Fruit fly (Drosophila melanogaster): ENCODE measurements around the gene CG17207.

CG17207 gene

DNA sequence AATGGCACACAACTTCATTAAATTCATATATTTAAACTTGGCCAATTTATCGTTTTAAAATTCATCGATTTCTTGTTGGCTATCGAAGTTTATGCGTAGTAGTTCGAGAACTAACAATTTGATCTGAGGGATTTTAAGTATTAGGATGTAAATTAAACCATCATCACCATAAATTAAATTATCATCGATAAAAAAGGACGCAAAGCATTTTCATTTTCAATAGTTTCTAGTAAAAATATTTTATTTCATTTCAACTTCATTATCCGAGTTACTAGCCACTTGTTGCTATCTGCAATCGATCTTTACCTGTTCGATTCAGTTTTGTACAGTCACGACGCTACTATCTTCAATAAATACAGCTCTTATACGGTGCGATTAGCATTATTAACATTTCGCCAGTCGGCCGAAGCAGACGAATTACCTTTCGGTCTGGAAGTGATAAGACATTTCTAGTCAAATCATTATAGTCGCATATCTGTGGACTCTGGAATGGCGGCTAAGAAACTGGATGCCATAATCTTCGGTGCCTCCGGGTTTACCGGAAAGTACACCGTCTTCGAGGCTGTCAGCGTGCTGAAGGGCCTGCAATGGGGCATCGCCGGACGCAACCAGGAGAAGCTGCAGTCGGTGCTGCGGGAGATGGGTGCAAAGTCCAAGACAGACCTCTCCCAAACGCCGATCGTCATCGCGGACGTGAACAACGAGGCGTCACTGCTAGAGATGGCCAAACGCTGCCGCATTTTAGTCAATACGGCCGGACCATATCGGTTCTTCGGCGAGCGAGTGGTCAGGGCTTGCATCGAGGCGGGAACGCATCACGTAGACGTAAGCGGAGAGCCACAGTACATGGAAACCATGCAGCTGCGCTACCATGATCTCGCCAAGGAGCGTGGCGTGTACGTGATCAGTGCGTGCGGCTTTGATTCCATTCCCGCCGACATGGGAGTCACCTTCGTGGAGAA lies 32.4 kb downstream of the CG17207 start, which contains the start of gene CG5167:
Gene CG5167, plus strand, starts transcription at position 298 of the 962 bp plus-strand sequence.
- no peak for TF ChIP-seq Rel (GFP tag; optimal IDR thresholded peaks at IDR 0.05)
- TF ChIP-seq Rel (tag; optimal IDR thresholded peaks at IDR 0.05), result peak; percentile 5
- TF ChIP-seq foxo (GFP tag; optimal IDR thresholded peaks at IDR 0.05), result peak in 1 of 2 experiments; percentile 67
- TF ChIP-seq pan (optimal IDR thresholded peaks at IDR 0.05), result no peak
- no peak for TF ChIP-seq Hr78 (GFP tag; optimal IDR thresholded peaks at IDR 0.05)
- no peak for TF ChIP-seq Mio (GFP tag; optimal IDR thresholded peaks at IDR 0.05)
- peak; percentile 48 for TF ChIP-seq woc (GFP tag; optimal IDR thresholded peaks at IDR 0.05)
- no peak for TF ChIP-seq tai (GFP tag; optimal IDR thresholded peaks at IDR 0.05)
- peak; percentile 54 for TF ChIP-seq psq (GFP tag; optimal IDR thresholded peaks at IDR 0.05)
- no peak for TF ChIP-seq CG32264 (GFP tag; optimal IDR thresholded peaks at IDR 0.05)
- peak; percentile 45 for TF ChIP-seq HLH106 (tag; optimal IDR thresholded peaks at IDR 0.05)
- no peak for TF ChIP-seq usp (GFP tag; optimal IDR thresholded peaks at IDR 0.05)
- TF ChIP-seq rgr (GFP tag; optimal IDR thresholded peaks at IDR 0.05), result peak; percentile 69
- peak; percentile 52 for TF ChIP-seq br (GFP tag; optimal IDR thresholded peaks at IDR 0.05)
- peak; percentile 58 for TF ChIP-seq Sp1 (GFP tag; optimal IDR thresholded peaks at IDR 0.05)
- no peak for TF ChIP-seq sage (GFP tag; optimal IDR thresholded peaks at IDR 0.05)
- peak; percentile 14 for TF ChIP-seq CG9705 (GFP tag; optimal IDR thresholded peaks at IDR 0.05)
- TF ChIP-seq N (GFP tag; optimal IDR thresholded peaks at IDR 0.05), result no peak
- TF ChIP-seq dmrt93B (GFP tag; optimal IDR thresholded peaks at IDR 0.05), result no peak
- TF ChIP-seq Jra (GFP tag; optimal IDR thresholded peaks at IDR 0.05), result no peak
- no peak for TF ChIP-seq CrebA (GFP tag; optimal IDR thresholded peaks at IDR 0.05; ENCODE audit: borderline replicate concordance)
- no peak for TF ChIP-seq sv (GFP tag; optimal IDR thresholded peaks at IDR 0.05)
- no peak for TF ChIP-seq Abd-B (GFP tag; optimal IDR thresholded peaks at IDR 0.05)
- peak; percentile 58 for TF ChIP-seq h (GFP tag; optimal IDR thresholded peaks at IDR 0.05)
- no peak for TF ChIP-seq dsf (GFP tag; optimal IDR thresholded peaks at IDR 0.05; ENCODE audit: borderline replicate concordance)
- TF ChIP-seq Hnf4 (GFP tag; optimal IDR thresholded peaks at IDR 0.05), result no peak
- TF ChIP-seq fru (GFP tag; optimal IDR thresholded peaks at IDR 0.05), result peak; percentile 82
- no peak for TF ChIP-seq Vsx2 (GFP tag; optimal IDR thresholded peaks at IDR 0.05; ENCODE audit: partially characterized antibody)
- TF ChIP-seq Dfd (GFP tag; optimal IDR thresholded peaks at IDR 0.05), result no peak
- TF ChIP-seq GATAd (GFP tag; optimal IDR thresholded peaks at IDR 0.05), result no peak
- peak; percentile 43 for TF ChIP-seq ey (GFP tag; optimal IDR thresholded peaks at IDR 0.05)
- no peak for TF ChIP-seq Myc (optimal IDR thresholded peaks at IDR 0.05)
- TF ChIP-seq lola (GFP tag; optimal IDR thresholded peaks at IDR 0.05), result no peak
- no peak for TF ChIP-seq brk (GFP tag; optimal IDR thresholded peaks at IDR 0.05)
- no peak for TF ChIP-seq Hr83 (GFP tag; optimal IDR thresholded peaks at IDR 0.05; ENCODE audit: poor library complexity, severe bottlenecking)
- TF ChIP-seq jim (GFP tag; optimal IDR thresholded peaks at IDR 0.05), result no peak
- peak; percentile 53 for TF ChIP-seq OdsH (GFP tag; optimal IDR thresholded peaks at IDR 0.05)
- TF ChIP-seq Dif (GFP tag; optimal IDR thresholded peaks at IDR 0.05; ENCODE audit: partially characterized antibody), result no peak
- TF ChIP-seq dl (GFP tag; optimal IDR thresholded peaks at IDR 0.05; ENCODE audit: insufficient read depth in 1 of 2, partially characterized antibody in 2 of 2), result no peak

DNA sequence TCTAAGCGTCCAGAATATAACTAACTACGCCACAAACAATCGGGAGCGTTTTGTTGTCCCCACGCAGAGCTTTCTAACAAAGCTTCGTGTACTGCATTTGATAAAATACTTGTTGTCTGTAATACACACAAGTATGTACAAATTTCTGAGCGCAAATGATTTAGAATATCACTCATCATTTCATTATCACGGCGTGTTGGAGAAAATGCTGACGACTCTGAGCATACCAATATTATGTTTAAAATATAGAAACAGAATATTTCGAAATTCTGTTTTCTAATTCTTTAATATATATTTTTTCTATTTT lies 33.1 kb downstream of the CG17207 start, which contains the start of gene Cyp9f2:
Gene Cyp9f2, minus strand, starts transcription at position 101 of the 307 bp plus-strand sequence.
- no peak for TF ChIP-seq CrebA (GFP tag; optimal IDR thresholded peaks at IDR 0.05; ENCODE audit: borderline replicate concordance)
- no peak for TF ChIP-seq Dfd (GFP tag; optimal IDR thresholded peaks at IDR 0.05)
- no peak for TF ChIP-seq Dif (GFP tag; optimal IDR thresholded peaks at IDR 0.05; ENCODE audit: partially characterized antibody)
- no peak for TF ChIP-seq dmrt93B (GFP tag; optimal IDR thresholded peaks at IDR 0.05)
- TF ChIP-seq fru (GFP tag; optimal IDR thresholded peaks at IDR 0.05), result no peak
- TF ChIP-seq br (GFP tag; optimal IDR thresholded peaks at IDR 0.05), result no peak
- TF ChIP-seq woc (GFP tag; optimal IDR thresholded peaks at IDR 0.05), result no peak
- TF ChIP-seq jim (GFP tag; optimal IDR thresholded peaks at IDR 0.05), result no peak
- TF ChIP-seq rgr (GFP tag; optimal IDR thresholded peaks at IDR 0.05), result no peak

Data from whole organism, wandering third instar larva.